Fruit fly (Drosophila melanogaster): ENCODE data around the gene CG3473.

DNA sequence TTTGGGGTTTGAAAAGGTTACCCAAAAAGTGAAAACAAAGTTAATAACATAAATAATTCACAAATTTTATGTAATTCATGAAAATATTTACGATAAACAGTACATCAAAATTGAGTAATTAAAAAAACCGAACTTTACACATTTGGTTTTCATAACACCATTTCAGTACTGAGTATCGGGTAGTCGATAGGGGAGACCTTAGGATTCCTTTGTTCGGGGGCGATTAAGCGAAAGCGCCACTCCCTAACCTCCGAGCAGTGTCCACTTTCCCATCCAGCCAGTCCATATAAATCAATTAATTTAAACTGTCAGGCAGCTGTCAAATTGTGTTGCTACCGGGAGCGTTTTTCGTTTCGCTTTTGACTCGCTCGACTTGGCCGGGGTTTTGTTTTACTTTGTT is 1.2 kb downstream of the CG3473 start:
- TF ChIP-seq Pif1B (GFP tag; optimal IDR thresholded peaks at IDR 0.05) (no peak), CG8301 (tag; optimal IDR thresholded peaks at IDR 0.05) (no peak), fd96Ca (GFP tag; IDR thresholded peaks at IDR 0.05) (no peak), CG4496 (GFP tag; IDR thresholded peaks at IDR 0.05) (no peak), Snoo (tag; optimal IDR thresholded peaks at IDR 0.05) (no peak), CG32121 (GFP tag; IDR thresholded peaks at IDR 0.05) (no peak), CG15710 (tag; optimal IDR thresholded peaks at IDR 0.05) (no peak), D1 (tag; optimal IDR thresholded peaks at IDR 0.05) (no peak), CG12605 (GFP tag; IDR thresholded peaks at IDR 0.05) (no peak), CG9948 (tag; optimal IDR thresholded peaks at IDR 0.05) (no peak), CG17806 (tag; optimal IDR thresholded peaks at IDR 0.05) (no peak), Ets98B (GFP tag; IDR thresholded peaks at IDR 0.05) (no peak), CG14655 (GFP tag; optimal IDR thresholded peaks at IDR 0.05) (no peak), EcR (GFP tag; optimal IDR thresholded peaks at IDR 0.05) (no peak)
